Worm (Caenorhabditis elegans) whole organism, L2 larva: ENCODE measurements around the gene C09G9.3.
A peak's percentile ranks its signal among the peaks of the same experiment; 100 is the strongest.

Experiments
- C34F6.9 ChIP-seq: fragments of 150-350 bp; optimal IDR thresholded peaks from 2 replicates; lab custom pipeline; 2014; ENCODE audit warnings: missing biosample characterization, missing genetic modification characterization
- F13H6.1 ChIP-seq: sonication (generic microtip); optimal IDR thresholded peaks from 2 replicates; lab custom pipeline; 2016; ENCODE audit warnings: missing genetic modification characterization, missing compliant biosample characterization
- R02D3.7 ChIP-seq: fragments of 150-350 bp; optimal IDR thresholded peaks from 2 replicates; lab custom pipeline; 2014; ENCODE audit warnings: missing biosample characterization, missing genetic modification characterization
- Y55F3AM.14 ChIP-seq: fragments of 200-800 bp; sonication (Bioruptor generic); optimal IDR thresholded peaks from 2 replicates; lab custom pipeline; 2018; ENCODE audit warnings: mild to moderate bottlenecking, missing genetic modification characterization, missing compliant biosample characterization
- alr-1 ChIP-seq: fragments of 150-350 bp; optimal IDR thresholded peaks from 2 replicates; lab custom pipeline; 2014; ENCODE audit warnings: missing biosample characterization, missing genetic modification characterization
- aly-2 ChIP-seq: fragments of 150-350 bp; optimal IDR thresholded peaks from 2 replicates; lab custom pipeline; 2014; ENCODE audit warnings: missing biosample characterization, missing genetic modification characterization
- blmp-1 ChIP-seq: sonication (generic microtip); optimal IDR thresholded peaks from 2 replicates; lab custom pipeline; 2017; ENCODE audit warnings: missing genetic modification characterization, mild to moderate bottlenecking, missing compliant biosample characterization, antibody characterized with exemption, moderate library complexity; ENCODE audit not compliant: insufficient read depth
- ceh-16 ChIP-seq: fragments of 150-350 bp; optimal IDR thresholded peaks from 2 replicates; lab custom pipeline; 2014; ENCODE audit warnings: missing biosample characterization, missing genetic modification characterization
- ceh-82 ChIP-seq: fragments of 150-350 bp; optimal IDR thresholded peaks from 2 replicates; lab custom pipeline; 2014; ENCODE audit warnings: missing biosample characterization, missing genetic modification characterization
- crh-2 ChIP-seq: sonication (generic microtip); optimal IDR thresholded peaks from 2 replicates; lab custom pipeline; 2017; ENCODE audit warnings: missing biosample characterization, missing genetic modification characterization
- elt-1 ChIP-seq: fragments of 150-350 bp; optimal IDR thresholded peaks from 2 replicates; lab custom pipeline; 2014; ENCODE audit warnings: missing biosample characterization, missing genetic modification characterization
- fos-1 ChIP-seq: fragments of 150-350 bp; optimal IDR thresholded peaks from 2 replicates; lab custom pipeline; 2014; ENCODE audit warnings: missing biosample characterization, missing genetic modification characterization
- gmeb-1 ChIP-seq: fragments of 150-350 bp; optimal IDR thresholded peaks from 2 replicates; lab custom pipeline; 2014; ENCODE audit warnings: missing biosample characterization, missing genetic modification characterization
- lin-11 ChIP-seq: fragments of 150-350 bp; sonication (generic microtip); optimal IDR thresholded peaks from 2 replicates; lab custom pipeline; 2014; ENCODE audit warnings: missing biosample characterization, missing genetic modification characterization, inconsistent platforms, mixed read lengths
- lin-39 ChIP-seq: fragments of 150-350 bp; optimal IDR thresholded peaks from 2 replicates; lab custom pipeline; 2014; ENCODE audit warnings: missing biosample characterization, missing genetic modification reagents, missing genetic modification characterization
- mab-5 ChIP-seq: fragments of 150-350 bp; optimal IDR thresholded peaks from 2 replicates; lab custom pipeline; 2014; ENCODE audit warnings: missing biosample characterization, missing genetic modification characterization
- mbf-1 ChIP-seq: sonication (generic microtip); optimal IDR thresholded peaks from 2 replicates; lab custom pipeline; 2017; ENCODE audit warnings: missing biosample characterization, missing genetic modification characterization
- mdl-1 ChIP-seq, 2 experiments: fragments of 150-350 bp in 1 of 2; sonication (generic microtip) in 1 of 2; optimal IDR thresholded peaks; 2 replicates each; lab custom pipeline; 2017; ENCODE audit warnings: missing biosample characterization in 2 of 2, missing genetic modification characterization in 2 of 2
- nhr-10 ChIP-seq: sonication (generic microtip); optimal IDR thresholded peaks from 2 replicates; lab custom pipeline; 2017; ENCODE audit warnings: missing biosample characterization, missing genetic modification characterization
- nhr-12 ChIP-seq: fragments of 150-350 bp; optimal IDR thresholded peaks from 2 replicates; lab custom pipeline; 2014; ENCODE audit warnings: missing biosample characterization, missing genetic modification characterization
- nhr-129 ChIP-seq: fragments of 150-350 bp; optimal IDR thresholded peaks from 2 replicates; lab custom pipeline; 2014; ENCODE audit warnings: missing biosample characterization, missing genetic modification characterization
- nhr-21 ChIP-seq: fragments of 150-350 bp; optimal IDR thresholded peaks from 2 replicates; lab custom pipeline; 2014; ENCODE audit warnings: missing biosample characterization, missing genetic modification characterization
- nhr-237 ChIP-seq: fragments of 150-350 bp; optimal IDR thresholded peaks from 2 replicates; lab custom pipeline; 2014; ENCODE audit warnings: missing biosample characterization, missing genetic modification characterization
- nhr-25 ChIP-seq: fragments of 150-350 bp; sonication (generic microtip); optimal IDR thresholded peaks from 3 replicates; lab custom pipeline; 2014; ENCODE audit warnings: missing biosample characterization, missing genetic modification characterization
- nhr-6 ChIP-seq: fragments of 150-350 bp; optimal IDR thresholded peaks from 2 replicates; lab custom pipeline; 2014; ENCODE audit warnings: missing biosample characterization, missing genetic modification characterization
- sem-4 ChIP-seq: fragments of 150-350 bp; optimal IDR thresholded peaks from 2 replicates; lab custom pipeline; 2014; ENCODE audit warnings: missing biosample characterization, missing genetic modification reagents, missing genetic modification characterization
- skn-1 ChIP-seq: sonication (generic microtip); optimal IDR thresholded peaks from 2 replicates; lab custom pipeline; 2017; ENCODE audit warnings: missing biosample characterization, missing genetic modification characterization
- sma-3 ChIP-seq: sonication (generic microtip); optimal IDR thresholded peaks from 2 replicates; lab custom pipeline; 2016; ENCODE audit warnings: missing genetic modification reagents, missing genetic modification characterization, missing compliant biosample characterization
- sma-9 ChIP-seq, 2 experiments: fragments of 150-350 bp in 1 of 2; sonication (generic microtip) in 1 of 2; optimal IDR thresholded peaks; 2 replicates each; lab custom pipeline; 2014 to 2016; ENCODE audit warnings: missing genetic modification characterization in 2 of 2, mild to moderate bottlenecking in 1 of 2, missing biosample characterization in 1 of 2, missing compliant biosample characterization in 1 of 2, missing genetic modification reagents in 1 of 2, moderate library complexity in 1 of 2
- snpc-4 ChIP-seq: fragments of 150-350 bp; optimal IDR thresholded peaks from 2 replicates; lab custom pipeline; 2014; ENCODE audit warnings: missing biosample characterization, missing genetic modification characterization
- unc-62 ChIP-seq: fragments of 150-350 bp; optimal IDR thresholded peaks from 2 replicates; lab custom pipeline; 2014; ENCODE audit warnings: missing biosample characterization, missing genetic modification reagents, missing genetic modification characterization
- zag-1 ChIP-seq: fragments of 150-350 bp; optimal IDR thresholded peaks from 2 replicates; lab custom pipeline; 2014; ENCODE audit warnings: missing biosample characterization, missing genetic modification characterization
- ztf-1 ChIP-seq: fragments of 200-800 bp; sonication (Bioruptor generic); conservative IDR thresholded peaks from 2 replicates; pipeline ENCODE4 v1.3.6; 2022; ENCODE audit warnings: missing genetic modification characterization, missing compliant biosample characterization
- ztf-4 ChIP-seq: fragments of 150-350 bp; optimal IDR thresholded peaks from 2 replicates; lab custom pipeline; 2014; ENCODE audit warnings: missing biosample characterization, missing genetic modification characterization

C09G9.3 gene

ce11 chrIV:8850807-8851206, 22.1 kb downstream of the C09G9.3 start:
- no peak for TF ChIP-seq skn-1 (tag; lab: Kevin White, UChicago)
- TF ChIP-seq F13H6.1 (tag; lab: Kevin White, UChicago): peak; percentile 47
- TF ChIP-seq, all 48 proteins: peak for 1

DNA sequence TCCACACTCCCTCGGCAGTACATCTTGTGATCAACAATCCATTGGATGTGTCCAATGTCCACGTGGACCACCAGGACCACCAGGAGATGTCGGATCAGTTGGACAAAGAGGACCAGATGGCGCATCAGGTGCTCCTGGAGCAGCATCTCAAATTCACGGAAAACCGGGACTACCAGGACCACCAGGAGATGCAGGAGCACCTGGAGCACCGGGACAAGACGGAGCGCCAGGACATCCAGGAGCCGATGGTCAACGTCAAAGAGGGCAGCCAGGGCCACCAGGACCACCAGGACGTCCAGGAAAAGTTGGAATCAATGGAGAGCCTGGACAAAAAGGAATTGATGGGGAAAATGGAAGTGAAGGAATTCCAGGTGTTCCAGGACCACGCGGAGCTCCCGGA, 23.9 kb downstream of the C09G9.3 start:
- no peak for TF ChIP-seq nhr-21

DNA sequence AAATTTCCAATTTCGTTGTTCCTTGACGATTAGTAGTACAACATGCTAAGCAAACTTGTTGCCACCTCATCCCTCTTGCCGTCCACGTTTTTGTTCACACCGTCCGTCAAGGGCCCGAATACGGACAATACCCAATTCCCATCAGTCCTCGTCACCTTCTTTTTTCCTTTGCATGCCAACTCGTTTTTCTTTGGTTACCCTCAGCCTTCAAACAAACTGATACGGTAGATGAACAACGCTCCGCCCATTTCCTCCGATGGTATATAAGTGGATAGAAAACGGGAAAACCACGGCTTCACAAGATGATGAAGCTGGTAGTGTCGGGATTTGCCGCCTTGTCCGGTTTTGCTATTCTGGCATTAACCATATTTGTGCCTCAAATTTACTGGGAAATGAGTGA, 24.9 kb downstream of the C09G9.3 start, which contains the start of gene col-118:
Gene col-118, plus strand, starts transcription at position 301 of the 400 bp plus-strand sequence.
- no peak for TF ChIP-seq R02D3.7 (tag; lab: Kevin White, UChicago)

- TF ChIP-seq mdl-1 (tag; optimal IDR thresholded peaks at IDR 0.05; lab: Kevin White, UChicago): no peak
- TF ChIP-seq skn-1 (tag; lab: Kevin White, UChicago): no peak
- TF ChIP-seq zag-1: no peak
- no peak for TF ChIP-seq snpc-4
- TF ChIP-seq aly-2 (tag; lab: Kevin White, UChicago): no peak
- peak; percentile 80 for TF ChIP-seq fos-1
- no peak for TF ChIP-seq C34F6.9 (tag; lab: Kevin White, UChicago)
- no peak for TF ChIP-seq gmeb-1
- no peak for TF ChIP-seq ceh-82 (tag; lab: Kevin White, UChicago)
- TF ChIP-seq crh-2: peak; percentile 24
- TF ChIP-seq sem-4 (tag; lab: Kevin White, UChicago): no peak
- TF ChIP-seq ztf-4 (tag; lab: Kevin White, UChicago): no peak
- no peak for TF ChIP-seq ztf-1 (GFP tag; lab: Robert Waterston, UW)
- TF ChIP-seq, all 48 proteins: peak for 2
Observed at ce11 chrIV:8845922-8846321, 26.9 kb downstream of the C09G9.3 start.

DNA sequence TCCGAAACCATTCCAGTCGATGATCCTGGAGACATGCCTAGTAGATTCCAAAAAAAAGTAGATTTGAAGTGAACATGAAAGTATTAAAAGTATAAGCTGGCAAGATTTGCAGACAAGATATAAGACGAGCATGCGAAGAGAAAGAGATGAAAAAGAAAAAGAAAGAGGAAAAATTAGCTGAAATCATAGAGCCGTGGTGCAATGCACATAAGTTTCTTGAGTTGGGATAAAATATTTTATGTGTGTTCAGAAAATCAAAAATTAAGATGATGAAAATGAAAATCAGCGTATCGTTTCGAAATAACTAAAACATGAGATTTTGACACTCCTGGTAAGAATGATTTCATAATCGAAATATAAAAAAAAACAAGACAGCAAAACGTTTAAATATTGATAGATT, 28.4 kb downstream of the C09G9.3 start, which contains the start of gene T11B7.2:
Gene T11B7.2, minus strand, starts transcription at position 101 of the 400 bp plus-strand sequence.
- no peak for TF ChIP-seq mab-5
- no peak for TF ChIP-seq unc-62 (GFP tag; lab: Kevin White, UChicago)
- TF ChIP-seq, all 48 proteins: peak for 0

ce11 chrIV:8840161-8840765, 32.6 kb downstream of the C09G9.3 start, which contains the start of the genes T28C6.11 and T11B7.1:
Gene T28C6.11 (minus strand): TSS chrIV:8840261.
Gene T11B7.1 (plus strand): TSS chrIV:8840715.
- TF ChIP-seq ceh-16 (tag; lab: Kevin White, UChicago): no peak
- TF ChIP-seq F13H6.1 (tag; lab: Kevin White, UChicago): no peak
- no peak for TF ChIP-seq nhr-25
- no peak for TF ChIP-seq aly-2 (tag; lab: Kevin White, UChicago)
- TF ChIP-seq R02D3.7 (tag; lab: Kevin White, UChicago): no peak
- TF ChIP-seq crh-2: no peak

- no peak for TF ChIP-seq ceh-16 (tag; lab: Kevin White, UChicago)
- no peak for TF ChIP-seq nhr-237 (tag; lab: Kevin White, UChicago)
- TF ChIP-seq nhr-10: no peak
- peak; percentile 60 for TF ChIP-seq sma-9 (GFP tag; optimal IDR thresholded peaks at IDR 0.05; lab: Kevin White, UChicago)
- no peak for TF ChIP-seq sma-9 (tag; optimal IDR thresholded peaks at IDR 0.05; lab: Kevin White, UChicago)
- TF ChIP-seq mdl-1 (tag; optimal IDR thresholded peaks at IDR 0.05; lab: Kevin White, UChicago): peak in 1 of 2 experiments; percentile 22
- peak; percentile 70 for TF ChIP-seq nhr-129 (tag; lab: Kevin White, UChicago)
- no peak for TF ChIP-seq aly-2 (tag; lab: Kevin White, UChicago)
- peak; percentile 66 for TF ChIP-seq nhr-25
- no peak for TF ChIP-seq C34F6.9 (tag; lab: Kevin White, UChicago)
- TF ChIP-seq blmp-1 (tag; lab: Kevin White, UChicago): peak; percentile 63
- peak; percentile 65 for TF ChIP-seq fos-1
- no peak for TF ChIP-seq sem-4 (tag; lab: Kevin White, UChicago)
- no peak for TF ChIP-seq Y55F3AM.14 (GFP tag; lab: Kevin White, UChicago)
- TF ChIP-seq unc-62 (GFP tag; lab: Kevin White, UChicago): no peak
- TF ChIP-seq ceh-82 (tag; lab: Kevin White, UChicago): no peak
- TF ChIP-seq elt-1 (tag; lab: Kevin White, UChicago): no peak
- TF ChIP-seq nhr-12 (tag; lab: Kevin White, UChicago): no peak
- peak; percentile 65 for TF ChIP-seq nhr-21
- TF ChIP-seq skn-1 (tag; lab: Kevin White, UChicago): no peak
- no peak for TF ChIP-seq lin-11
- no peak for TF ChIP-seq snpc-4
- peak; percentile 69 for TF ChIP-seq sma-3
- peak; percentile 42 for TF ChIP-seq gmeb-1
- TF ChIP-seq nhr-6 (tag; lab: Kevin White, UChicago): no peak
- TF ChIP-seq ztf-1 (GFP tag; lab: Robert Waterston, UW): no peak
- TF ChIP-seq crh-2: peak; percentile 37
- no peak for TF ChIP-seq mbf-1 (tag; lab: Kevin White, UChicago)
- no peak for TF ChIP-seq alr-1 (tag; lab: Kevin White, UChicago)
- TF ChIP-seq lin-39 (tag; lab: Kevin White, UChicago): no peak
Observed at ce11 chrIV:8830591-8830990, 42.3 kb downstream of the C09G9.3 start, which contains the start of gene T28C6.8. Gene T28C6.8 (minus strand): TSS chrIV:8830727.
